Worm (Caenorhabditis elegans): Measurements from ENCODE around the gene rpl-39.

DNA sequence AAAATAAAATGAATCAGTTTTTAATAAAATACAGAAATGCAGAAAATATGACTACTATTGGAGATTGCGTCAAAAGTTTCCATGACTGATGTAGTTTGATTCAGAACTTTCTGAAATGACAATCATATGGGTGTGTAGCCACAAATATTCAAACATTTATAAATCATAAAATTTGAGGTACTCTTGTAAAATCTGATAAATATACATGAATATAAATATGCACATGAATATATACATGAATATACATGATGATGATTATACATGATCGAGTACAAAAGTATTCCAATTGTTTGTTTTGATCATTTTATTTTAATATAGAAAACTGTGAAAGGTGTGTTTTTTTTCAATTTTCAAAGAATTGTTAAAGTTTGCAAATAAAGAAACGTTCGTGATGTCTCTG, 21.3 kb downstream of the rpl-39 start, which contains the start of gene T05B11.4:
- TF ChIP-seq ceh-82 (tag; optimal IDR thresholded peaks at IDR 0.05): no peak
- no peak for TF ChIP-seq fos-1 (tag; optimal IDR thresholded peaks at IDR 0.05)

Measured in whole organism, L2 larva.